Worm (Caenorhabditis elegans) whole organism, early embryonic: ENCODE measurements around the gene sri-4.

ENCODE experiments used
- F13C5.2 ChIP-seq: sonication (generic microtip); optimal IDR thresholded peaks from 2 replicates; lab custom pipeline; 2017; ENCODE audit warnings: mild to moderate bottlenecking, missing genetic modification characterization, inconsistent platforms, missing compliant biosample characterization
- aly-1 ChIP-seq: sonication (generic microtip); optimal IDR thresholded peaks from 2 replicates; lab custom pipeline; 2016; ENCODE audit warnings: missing genetic modification characterization, missing compliant biosample characterization
- ama-1 ChIP-seq: fragments of 150-350 bp; optimal IDR thresholded peaks from 2 replicates; lab custom pipeline; 2014
- ceh-13 ChIP-seq: fragments of 200-800 bp; sonication (Bioruptor generic); optimal IDR thresholded peaks from 2 replicates; lab custom pipeline; 2018; ENCODE audit warnings: mild to moderate bottlenecking, missing genetic modification characterization, missing compliant biosample characterization
- ceh-36 ChIP-seq: sonication (generic microtip); optimal IDR thresholded peaks from 2 replicates; lab custom pipeline; 2016; ENCODE audit warnings: missing genetic modification characterization, inconsistent platforms, missing compliant biosample characterization
- flt-1 ChIP-seq: fragments of 200-800 bp; sonication (Bioruptor generic); IDR thresholded peaks from 2 replicates; pipeline ENCODE4 v1.3.6; 2022; ENCODE audit warnings: missing genetic modification characterization, missing compliant biosample characterization
- hmbx-1 ChIP-seq: sonication (generic microtip); optimal IDR thresholded peaks from 2 replicates; lab custom pipeline; 2016; ENCODE audit warnings: mild to moderate bottlenecking, missing genetic modification characterization, missing compliant biosample characterization
- scrt-1 ChIP-seq: fragments of 200-800 bp; sonication (Bioruptor generic); IDR thresholded peaks from 2 replicates; pipeline ENCODE4 v1.3.6; 2022; ENCODE audit warnings: missing genetic modification characterization, missing compliant biosample characterization

ce11 chrV:699051-699450 lies 49.1 kb upstream of the sri-4 start:
- no peak for TF ChIP-seq ama-1 (lab: Kevin White, UChicago)
- no peak for TF ChIP-seq scrt-1 (GFP tag; lab: Robert Waterston, UW)
- TF ChIP-seq aly-1 (tag; lab: Kevin White, UChicago), result no peak
- no peak for TF ChIP-seq hmbx-1 (tag; lab: Kevin White, UChicago)
- TF ChIP-seq F13C5.2, result no peak
- no peak for TF ChIP-seq flt-1
- no peak for TF ChIP-seq ceh-36 (tag; lab: Kevin White, UChicago)
- TF ChIP-seq ceh-13, result no peak
